Worm (Caenorhabditis elegans): ENCODE measurements around the gene cpg-18.

DNA sequence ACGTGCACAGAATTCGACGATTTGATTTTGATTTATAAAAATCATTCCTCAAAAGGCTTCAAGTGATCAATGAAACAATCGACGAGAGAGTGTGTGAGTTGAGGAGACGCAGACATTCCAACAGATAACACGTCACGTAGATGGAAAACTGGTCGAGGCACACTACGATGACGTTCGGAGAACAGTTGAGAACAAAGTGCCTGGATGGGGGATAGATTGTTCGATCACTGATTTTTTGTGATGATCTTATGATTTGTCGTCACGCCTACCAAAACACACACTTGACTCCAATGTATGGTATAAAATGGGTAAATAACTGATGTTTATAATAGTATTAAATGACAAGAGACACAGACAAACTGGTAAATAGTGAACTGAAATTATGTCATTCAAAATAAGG, 43.5 kb downstream of the cpg-18 start:
- TF ChIP-seq lin-13 (GFP tag; optimal IDR thresholded peaks at IDR 0.05) (no peak), skn-1 (tag; optimal IDR thresholded peaks at IDR 0.05) (no peak), fos-1 (tag; optimal IDR thresholded peaks at IDR 0.05) (peak; percentile 6), lin-39 (tag; optimal IDR thresholded peaks at IDR 0.05) (no peak), Y55F3AM.14 (GFP tag; optimal IDR thresholded peaks at IDR 0.05) (no peak), nhr-237 (tag; optimal IDR thresholded peaks at IDR 0.05) (no peak), lsy-2 (tag; optimal IDR thresholded peaks at IDR 0.05) (peak in 1 of 2 experiments; percentile 3), elt-1 (tag; optimal IDR thresholded peaks at IDR 0.05) (no peak), unc-62 (GFP tag; optimal IDR thresholded peaks at IDR 0.05) (no peak), blmp-1 (tag; optimal IDR thresholded peaks at IDR 0.05; ENCODE audit: insufficient read depth) (peak; percentile 35), nhr-11 (tag; optimal IDR thresholded peaks at IDR 0.05) (no peak)
